Worm (Caenorhabditis elegans) whole organism, early embryonic: Measurements from ENCODE around the gene slcr-46.1.

Experiments
- ama-1 ChIP-seq: fragments of 150-350 bp; optimal IDR thresholded peaks from 2 replicates; lab custom pipeline; 2014
- scrt-1 ChIP-seq: fragments of 200-800 bp; sonication (Bioruptor generic); IDR thresholded peaks from 2 replicates; pipeline ENCODE4 v1.3.6; 2022; ENCODE audit warnings: missing genetic modification characterization, missing compliant biosample characterization

DNA sequence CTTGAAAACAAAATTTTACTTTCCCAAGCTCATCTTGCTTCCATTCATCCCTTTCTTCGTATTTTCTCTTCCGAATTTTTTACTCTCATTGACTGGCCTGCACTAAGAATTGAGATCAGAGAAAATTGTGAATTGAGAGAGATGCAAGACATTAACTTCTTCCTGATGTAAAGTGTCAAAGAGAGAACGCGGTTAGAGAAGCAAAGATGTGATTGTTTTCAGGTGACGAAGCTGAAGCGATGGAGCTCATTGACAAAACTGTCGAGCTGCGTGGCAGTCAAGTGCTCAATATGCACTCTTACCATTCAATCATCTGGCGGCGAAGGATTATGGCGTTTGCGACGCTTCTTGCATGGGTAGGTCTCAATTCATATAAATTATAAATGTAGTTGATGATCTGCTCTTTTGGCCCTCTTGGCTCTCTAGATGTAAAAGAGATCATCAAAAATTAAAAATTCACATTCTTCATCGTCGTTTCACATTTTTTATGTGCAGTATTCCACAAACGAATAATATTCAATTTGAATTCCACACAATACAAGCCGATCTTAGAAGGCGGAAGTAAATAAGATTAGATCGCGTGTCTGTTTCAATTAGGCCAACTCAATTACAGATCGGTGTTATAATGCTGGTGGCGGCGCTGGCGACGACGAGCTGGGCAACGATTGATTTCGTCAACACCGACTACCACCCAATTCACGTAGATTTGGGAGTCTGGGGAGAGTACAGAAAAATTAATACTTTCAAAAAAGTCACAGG lies 3.2 kb upstream of the slcr-46.1 start:
- TF ChIP-seq scrt-1 (GFP tag; lab: Robert Waterston, UW) (no peak), ama-1 (no peak)
